Fruit fly (Drosophila melanogaster): Measurements from ENCODE around the gene CG7879.
A peak's percentile ranks its signal among the peaks of the same experiment; 100 is the strongest.

DNA sequence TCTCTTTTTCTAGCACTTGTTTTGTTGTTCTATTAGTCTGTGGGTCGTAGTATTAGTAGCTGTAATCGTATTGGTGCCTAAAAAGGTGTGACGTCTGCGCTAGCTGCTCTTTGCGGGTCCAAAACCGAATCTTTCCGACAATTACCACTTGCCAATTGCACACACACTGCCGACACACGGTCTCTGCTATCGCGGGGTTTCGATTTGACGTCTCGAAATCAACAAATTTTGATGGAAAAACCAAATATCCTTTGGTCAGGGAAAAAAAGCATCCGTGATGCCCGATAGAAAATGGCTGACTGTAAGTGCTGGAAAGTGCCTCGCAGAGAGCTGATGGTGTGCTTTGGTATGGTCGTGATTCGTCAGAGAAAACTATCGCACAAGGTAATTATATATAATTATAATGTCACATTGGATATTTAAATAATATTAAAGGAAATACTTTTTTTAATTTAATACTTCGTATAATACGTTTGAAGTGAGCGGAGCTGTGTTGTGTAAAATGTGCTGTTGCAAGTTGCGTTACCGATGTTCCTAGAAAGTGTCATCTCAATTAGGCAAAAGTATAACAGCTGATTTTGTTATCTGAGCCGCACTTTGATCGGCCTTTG is 10.1 kb downstream of the CG7879 start, which contains the start of the genes Pex10 and CG12099:
- TF ChIP-seq sv (GFP tag; optimal IDR thresholded peaks at IDR 0.05) (peak; percentile 92), dmrt93B (GFP tag; optimal IDR thresholded peaks at IDR 0.05) (peak; percentile 84)

Data from whole organism, wandering third instar larva.